Fruit fly (Drosophila melanogaster) whole organism, embryonic: ENCODE data around the gene mTerf3.
A peak's percentile ranks its signal among the peaks of the same experiment; 100 is the strongest.

Source experiments
- B-H1 ChIP-seq: fragments of 200-800 bp; sonication (Bioruptor generic); IDR thresholded peaks from 3 replicates; pipeline ENCODE4 v1.3.6; 2022; ENCODE audit warnings: missing biosample characterization, missing genetic modification characterization
- Bgb ChIP-seq: fragments of 200-800 bp; sonication (Bioruptor generic); IDR thresholded peaks from 2 replicates; pipeline ENCODE4 v1.3.6; 2022; ENCODE audit warnings: missing biosample characterization, missing genetic modification characterization; ENCODE audit not compliant: partially characterized antibody
- CG10543 ChIP-seq: fragments of 200-800 bp; sonication (Bioruptor generic); optimal IDR thresholded peaks from 3 replicates; lab custom pipeline; 2017; ENCODE audit warnings: missing biosample characterization, mild to moderate bottlenecking, missing genetic modification characterization, moderate library complexity
- CG11695 ChIP-seq: fragments of 200-800 bp; sonication (Bioruptor generic); IDR thresholded peaks from 3 replicates; pipeline ENCODE4 v1.3.6; 2022; ENCODE audit warnings: missing biosample characterization, missing genetic modification characterization
- CG13287 ChIP-seq: fragments of 200-800 bp; sonication (Bioruptor generic); IDR thresholded peaks from 2 replicates; pipeline ENCODE4 v1.3.6; 2022; ENCODE audit warnings: missing biosample characterization, missing genetic modification characterization; ENCODE audit not compliant: partially characterized antibody
- CG13296 ChIP-seq: fragments of 200-800 bp; sonication (Bioruptor generic); optimal IDR thresholded peaks from 3 replicates; lab custom pipeline; 2018; ENCODE audit warnings: missing biosample characterization, mild to moderate bottlenecking, missing genetic modification characterization
- CG13624 ChIP-seq: fragments of 200-800 bp; sonication (Bioruptor generic); optimal IDR thresholded peaks from 2 replicates; lab custom pipeline; 2016; ENCODE audit warnings: missing biosample characterization, missing genetic modification characterization
- CG2116 ChIP-seq: fragments of 200-800 bp; sonication (Bioruptor generic); optimal IDR thresholded peaks from 3 replicates; lab custom pipeline; 2018; ENCODE audit warnings: missing biosample characterization, mild to moderate bottlenecking, missing genetic modification characterization
- CG31388 ChIP-seq: fragments of 200-800 bp; sonication (Bioruptor generic); optimal IDR thresholded peaks from 2 replicates; lab custom pipeline; 2016; ENCODE audit warnings: missing biosample characterization, missing genetic modification characterization
- CG42726 ChIP-seq: fragments of 200-800 bp; sonication (Bioruptor generic); IDR thresholded peaks from 2 replicates; pipeline ENCODE4 v1.3.6; 2022; ENCODE audit warnings: missing biosample characterization, missing genetic modification characterization; ENCODE audit not compliant: partially characterized antibody
- CG4360 ChIP-seq: fragments of 200-800 bp; sonication (Bioruptor generic); IDR thresholded peaks from 2 replicates; pipeline ENCODE4 v1.3.6; 2022; ENCODE audit warnings: missing biosample characterization, missing genetic modification characterization
- CG9437 ChIP-seq: fragments of 200-800 bp; sonication (Bioruptor generic); optimal IDR thresholded peaks from 2 replicates; lab custom pipeline; 2018; ENCODE audit warnings: missing biosample characterization, mild to moderate bottlenecking, missing genetic modification characterization
- D19A ChIP-seq: fragments of 200-800 bp; optimal IDR thresholded peaks from 3 replicates; lab custom pipeline; 2019; ENCODE audit warnings: missing biosample characterization, mild to moderate bottlenecking, missing genetic modification characterization, moderate library complexity
- D19B ChIP-seq: fragments of 200-800 bp; sonication (Bioruptor generic); optimal IDR thresholded peaks from 2 replicates; lab custom pipeline; 2017; ENCODE audit warnings: missing biosample characterization, mild to moderate bottlenecking, missing genetic modification characterization
- Dll ChIP-seq: fragments of 200-800 bp; sonication (Bioruptor generic); IDR thresholded peaks from 4 replicates; pipeline ENCODE4 v1.3.6; 2022; ENCODE audit warnings: missing biosample characterization, missing genetic modification characterization; ENCODE audit not compliant: partially characterized antibody
- HLH4C ChIP-seq: fragments of 200-800 bp; sonication (Bioruptor generic); IDR thresholded peaks from 3 replicates; pipeline ENCODE4 v1.3.6; 2022; ENCODE audit warnings: missing biosample characterization, missing genetic modification characterization; ENCODE audit not compliant: partially characterized antibody
- MESR4 ChIP-seq: fragments of 200-800 bp; sonication (Bioruptor generic); optimal IDR thresholded peaks from 2 replicates; lab custom pipeline; 2018; ENCODE audit warnings: missing biosample characterization, mild to moderate bottlenecking, missing genetic modification characterization, moderate library complexity
- Med ChIP-seq: fragments of 200-800 bp; sonication (Bioruptor generic); peaks from one replicate; lab custom pipeline; 2016; ENCODE audit warnings: missing biosample characterization, missing genetic modification characterization, mild to moderate bottlenecking, inconsistent platforms, moderate library complexity
- Opbp ChIP-seq: fragments of 200-800 bp; sonication (Bioruptor generic); IDR thresholded peaks from 3 replicates; pipeline ENCODE4 v1.3.6; 2022; ENCODE audit warnings: missing biosample characterization, missing genetic modification characterization; ENCODE audit not compliant: partially characterized antibody
- Pdp1 ChIP-seq, 2 experiments: fragments of 200-800 bp; sonication (Bioruptor generic); optimal IDR thresholded peaks; 3 replicates each; lab custom pipeline; 2016; ENCODE audit warnings: missing biosample characterization in 2 of 2, missing genetic modification characterization in 2 of 2, mild to moderate bottlenecking in 1 of 2, moderate library complexity in 1 of 2
- Scr ChIP-seq: fragments of 200-800 bp; sonication (Bioruptor generic); IDR thresholded peaks from 2 replicates; pipeline ENCODE4 v1.3.6; 2022; ENCODE audit warnings: missing biosample characterization, missing genetic modification characterization; ENCODE audit not compliant: partially characterized antibody
- Xrp1 ChIP-seq: fragments of 200-800 bp; sonication (Bioruptor generic); IDR thresholded peaks from 2 replicates; pipeline ENCODE4 v1.3.6; 2022; ENCODE audit warnings: missing biosample characterization, missing genetic modification characterization
- bbx ChIP-seq: fragments of 200-800 bp; sonication (Bioruptor generic); IDR thresholded peaks from 2 replicates; pipeline ENCODE4 v1.3.6; 2022; ENCODE audit warnings: missing biosample characterization, missing genetic modification characterization; ENCODE audit not compliant: partially characterized antibody
- cad ChIP-seq: fragments of >200 bp; optimal IDR thresholded peaks from 2 replicates; lab custom pipeline; 2017; ENCODE audit warnings: missing biosample characterization, missing genetic modification characterization
- chinmo ChIP-seq: fragments of 200-800 bp; sonication (Bioruptor generic); IDR thresholded peaks from 4 replicates; pipeline ENCODE4 v1.3.6; 2022; ENCODE audit warnings: missing biosample characterization, missing genetic modification characterization; ENCODE audit not compliant: partially characterized antibody
- chn ChIP-seq: fragments of 200-800 bp; sonication (Bioruptor generic); optimal IDR thresholded peaks from 2 replicates; lab custom pipeline; 2016; ENCODE audit warnings: missing biosample characterization, missing genetic modification characterization
- crol ChIP-seq: fragments of 200-800 bp; sonication (Bioruptor generic); IDR thresholded peaks from 2 replicates; pipeline ENCODE4 v1.3.6; 2022; ENCODE audit warnings: missing biosample characterization, missing genetic modification characterization
- cwo ChIP-seq: fragments of 200-800 bp; sonication (Bioruptor generic); optimal IDR thresholded peaks from 3 replicates; lab custom pipeline; 2017; ENCODE audit warnings: missing biosample characterization, missing genetic modification characterization, mild to moderate bottlenecking, moderate library complexity, missing genetic modification reagents
- fd96Cb ChIP-seq: fragments of 200-800 bp; sonication (Bioruptor generic); optimal IDR thresholded peaks from 2 replicates; lab custom pipeline; 2018; ENCODE audit warnings: missing biosample characterization, mild to moderate bottlenecking, missing genetic modification characterization, moderate library complexity
- ftz-f1 ChIP-seq: fragments of 200-800 bp; sonication (Bioruptor generic); optimal IDR thresholded peaks from 2 replicates; lab custom pipeline; 2016; ENCODE audit warnings: missing biosample characterization, missing genetic modification characterization
- gce ChIP-seq: fragments of 200-800 bp; sonication (Bioruptor generic); IDR thresholded peaks from 3 replicates; pipeline ENCODE4 v1.3.6; 2022; ENCODE audit warnings: missing biosample characterization, missing genetic modification characterization
- gfzf ChIP-seq: fragments of 200-800 bp; sonication (Bioruptor generic); optimal IDR thresholded peaks from 2 replicates; lab custom pipeline; 2016; ENCODE audit warnings: missing biosample characterization, mild to moderate bottlenecking, missing genetic modification characterization, moderate library complexity
- kni ChIP-seq: fragments of 200-800 bp; sonication (Bioruptor generic); optimal IDR thresholded peaks from 3 replicates; lab custom pipeline; 2017; ENCODE audit warnings: mild to moderate bottlenecking, missing biosample characterization, missing genetic modification reagents, missing genetic modification characterization
- mirr ChIP-seq: fragments of 200-800 bp; sonication (Bioruptor generic); optimal IDR thresholded peaks from 3 replicates; lab custom pipeline; 2018; ENCODE audit warnings: missing biosample characterization, mild to moderate bottlenecking, missing genetic modification characterization
- mld ChIP-seq: fragments of 200-800 bp; sonication (Bioruptor generic); IDR thresholded peaks from 3 replicates; pipeline ENCODE4 v1.3.6; 2022; ENCODE audit warnings: missing biosample characterization, missing genetic modification characterization; ENCODE audit not compliant: partially characterized antibody
- pho ChIP-seq: fragments of 200-800 bp; sonication (Bioruptor generic); optimal IDR thresholded peaks from 2 replicates; lab custom pipeline; 2016; ENCODE audit warnings: missing biosample characterization, missing genetic modification characterization
- sim ChIP-seq: fragments of 200-800 bp; sonication (Bioruptor generic); IDR thresholded peaks from 2 replicates; pipeline ENCODE4 v1.3.6; 2022; ENCODE audit warnings: missing biosample characterization, missing genetic modification characterization
- sna ChIP-seq: fragments of 200-800 bp; sonication (Bioruptor generic); IDR thresholded peaks from 2 replicates; pipeline ENCODE4 v1.3.6; 2022; ENCODE audit warnings: missing biosample characterization, missing genetic modification characterization; ENCODE audit not compliant: partially characterized antibody
- sob ChIP-seq: fragments of 200-800 bp; sonication (Bioruptor generic); IDR thresholded peaks from 2 replicates; pipeline ENCODE4 v1.3.6; 2022; ENCODE audit warnings: missing biosample characterization, missing genetic modification characterization
- tna ChIP-seq: fragments of 200-800 bp; sonication (Bioruptor generic); IDR thresholded peaks from 2 replicates; pipeline ENCODE4 v1.3.6; 2022; ENCODE audit warnings: missing biosample characterization, missing genetic modification characterization; ENCODE audit not compliant: partially characterized antibody
- unc-4 ChIP-seq: fragments of 200-800 bp; sonication (Bioruptor generic); IDR thresholded peaks from 2 replicates; pipeline ENCODE4 v1.3.6; 2022; ENCODE audit warnings: missing biosample characterization, missing genetic modification characterization; ENCODE audit not compliant: partially characterized antibody

mTerf3 gene

DNA sequence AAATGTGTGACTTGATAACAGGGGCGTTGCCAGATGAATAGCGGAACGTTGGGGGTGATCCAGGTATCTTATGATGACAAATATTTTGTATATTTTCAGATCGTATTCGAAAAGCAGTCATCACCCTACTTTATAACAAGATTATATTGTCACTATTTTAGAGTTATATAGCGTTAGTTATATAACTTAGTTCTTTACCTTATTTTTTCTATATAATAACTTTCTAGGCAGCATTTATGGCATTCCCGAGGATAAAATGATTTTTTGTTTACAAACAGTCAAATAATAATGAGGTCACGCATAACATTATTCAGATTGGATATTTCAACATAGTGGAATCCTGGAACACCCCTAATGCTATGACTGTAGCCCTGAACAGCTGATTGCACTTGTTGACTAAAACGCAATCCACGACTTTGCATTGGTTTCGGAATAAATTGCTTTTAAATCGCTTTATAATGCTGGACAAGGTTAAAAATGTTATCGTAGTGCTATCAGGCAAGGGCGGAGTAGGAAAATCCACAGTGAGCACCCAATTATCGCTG is 5.7 kb upstream of the mTerf3 start, which contains the start of gene Nubp2 (continued):
- TF ChIP-seq CG4360 (GFP tag; lab: Robert Waterston, UW): no peak; the same call in 1 of the 2 replicates
- no peak for TF ChIP-seq mld
- TF ChIP-seq CG10543 (GFP tag; lab: Kevin White, UChicago): peak; percentile 97
- TF ChIP-seq B-H1 (GFP tag; lab: Robert Waterston, UW): peak; percentile 77
- TF ChIP-seq gce (GFP tag; lab: Robert Waterston, UW): peak; percentile 71; the same call in 2 of the 3 replicates
- peak; percentile 14 for TF ChIP-seq gfzf (GFP tag; lab: Kevin White, UChicago)
- TF ChIP-seq Xrp1 (GFP tag; lab: Robert Waterston, UW): peak; percentile 95
- peak; percentile 57 for TF ChIP-seq ftz-f1 (GFP tag; lab: Kevin White, UChicago)
- peak; percentile 93 for TF ChIP-seq CG13296
- TF ChIP-seq kni (GFP tag; lab: Kevin White, UChicago): peak; percentile 93

DNA sequence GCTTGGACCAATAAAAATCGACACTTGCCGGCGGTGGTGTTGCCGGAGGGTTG is 5.4 kb upstream of the mTerf3 start, which contains the start of gene Pss:
Pss (minus strand) TSS at position 32 of the 53 bp plus-strand sequence.
- no peak for TF ChIP-seq fd96Cb (tag; lab: Kevin White, UChicago)
- TF ChIP-seq cad (GFP tag; lab: Kevin White, UChicago): peak; percentile 6
- peak in 1 of 2 experiments; percentile 77 for TF ChIP-seq Pdp1 (GFP tag; optimal IDR thresholded peaks at IDR 0.05; lab: Kevin White, UChicago)

DNA sequence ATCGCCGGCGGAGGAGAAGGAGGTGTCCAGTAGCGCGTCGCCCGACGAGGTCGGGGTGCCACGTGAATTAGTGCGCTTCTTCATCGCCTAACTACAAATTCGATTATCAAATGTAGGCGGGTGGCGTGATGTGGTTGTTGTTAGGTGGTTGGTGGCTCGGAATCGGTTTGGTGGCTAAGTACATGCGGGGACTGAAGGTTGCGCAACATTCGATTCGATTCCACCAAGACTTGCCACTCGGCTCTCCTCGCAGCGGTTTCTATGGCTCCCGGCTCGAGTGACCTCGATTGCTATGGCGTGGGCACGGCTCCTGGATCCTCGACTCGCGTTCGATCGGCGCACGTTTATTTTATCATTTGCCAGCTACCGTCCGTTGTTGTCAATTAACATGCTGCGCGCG is 5.2 kb upstream of the mTerf3 start:
- no peak for TF ChIP-seq chn (GFP tag; lab: Kevin White, UChicago)
- TF ChIP-seq Opbp (GFP tag; lab: Robert Waterston, UW): 0 out of 3 replicates have a peak, but pooled peaks have one; percentile 6
- no peak for TF ChIP-seq CG2116 (GFP tag; lab: Kevin White, UChicago)
- TF ChIP-seq Scr (GFP tag; lab: Robert Waterston, UW): peak; percentile 30; the same call in 1 of the 2 replicates
- TF ChIP-seq sim (GFP tag; lab: Robert Waterston, UW): no peak
- peak; percentile 42; the same call in 1 of the 2 replicates for TF ChIP-seq tna (GFP tag; lab: Robert Waterston, UW)
- 0 out of 2 replicates have a peak, but pooled peaks have one; percentile 26 for TF ChIP-seq sna
- TF ChIP-seq unc-4 (GFP tag; lab: Robert Waterston, UW): peak; percentile 13; the same call in 1 of the 2 replicates
- TF ChIP-seq HLH4C: 0 out of 3 replicates have a peak, but pooled peaks have one; percentile 33
- TF ChIP-seq CG42726 (GFP tag; lab: Robert Waterston, UW): 0 out of 2 replicates have a peak, but pooled peaks have one; percentile 13
- peak; percentile 56 for TF ChIP-seq MESR4 (GFP tag; lab: Kevin White, UChicago)
- TF ChIP-seq Bgb (GFP tag; lab: Robert Waterston, UW): peak; percentile 28; the same call in 1 of the 2 replicates
- peak; percentile 66 for TF ChIP-seq crol (GFP tag; lab: Robert Waterston, UW)
- TF ChIP-seq CG13287 (GFP tag; lab: Robert Waterston, UW): peak; percentile 17; the same call in 1 of the 2 replicates
- TF ChIP-seq bbx (GFP tag; lab: Robert Waterston, UW): peak; percentile 34; the same call in 1 of the 2 replicates
- no peak for TF ChIP-seq pho
- no peak for TF ChIP-seq mirr (GFP tag; lab: Kevin White, UChicago)
- peak; percentile 54; the same call in 1 of the 2 replicates for TF ChIP-seq CG4360 (GFP tag; lab: Robert Waterston, UW)
- 0 out of 4 replicates have a peak, but pooled peaks have one; percentile 11 for TF ChIP-seq Dll (GFP tag; lab: Robert Waterston, UW)
- TF ChIP-seq Pdp1 (GFP tag; optimal IDR thresholded peaks at IDR 0.05; lab: Kevin White, UChicago): peak in 1 of 2 experiments; percentile 99

- TF ChIP-seq Med (GFP tag; lab: Kevin White, UChicago) (peak; percentile 39), CG13624 (GFP tag; lab: Kevin White, UChicago) (no peak), Pdp1 (GFP tag; optimal IDR thresholded peaks at IDR 0.05; lab: Kevin White, UChicago) (peak in 1 of 2 experiments; percentile 45), sob (GFP tag; lab: Robert Waterston, UW) (0 out of 2 replicates have a peak, but pooled peaks have one; percentile 15), CG31388 (GFP tag; lab: Kevin White, UChicago) (no peak), cwo (GFP tag; lab: Kevin White, UChicago) (peak; percentile 94), crol (GFP tag; lab: Robert Waterston, UW) (no peak), chinmo (GFP tag; lab: Robert Waterston, UW) (0 out of 4 replicates have a peak, but pooled peaks have one; percentile 58), CG11695 (GFP tag; lab: Robert Waterston, UW) (0 out of 3 replicates have a peak, but pooled peaks have one; percentile 41), ftz-f1 (GFP tag; lab: Kevin White, UChicago) (peak; percentile 3), CG9437 (GFP tag; lab: Kevin White, UChicago) (peak; percentile 77), D19A (tag; lab: Kevin White, UChicago) (peak; percentile 12), D19B (GFP tag; lab: Kevin White, UChicago) (peak; percentile 12)
- TF ChIP-seq, all 482 proteins: peak for 10
Observed at dm6 chr3L:20524409-20525010, 3.9 kb upstream of the mTerf3 start.
